Worm (Caenorhabditis elegans) whole organism, late embryonic: ENCODE measurements around the gene osg-1.

Source experiments
- C08G9.2 ChIP-seq: sonication (generic microtip); optimal IDR thresholded peaks from 2 replicates; lab custom pipeline; 2016; ENCODE audit warnings: mild to moderate bottlenecking, missing genetic modification characterization, moderate library complexity, missing compliant biosample characterization
- C38D4.7 ChIP-seq: fragments of 200-800 bp; sonication (Bioruptor generic); optimal IDR thresholded peaks from 2 replicates; lab custom pipeline; 2018; ENCODE audit warnings: mild to moderate bottlenecking, missing genetic modification characterization, moderate library complexity, missing compliant biosample characterization
- F13H6.1 ChIP-seq: sonication (generic microtip); optimal IDR thresholded peaks from 2 replicates; lab custom pipeline; 2016; ENCODE audit warnings: missing genetic modification characterization, missing compliant biosample characterization
- K02D7.2 ChIP-seq: sonication (generic microtip); optimal IDR thresholded peaks from 2 replicates; lab custom pipeline; 2017; ENCODE audit warnings: mild to moderate bottlenecking, missing genetic modification characterization, missing compliant biosample characterization
- T23F11.4 ChIP-seq: fragments of 200-800 bp; sonication (Bioruptor generic); optimal IDR thresholded peaks from 2 replicates; lab custom pipeline; 2018; ENCODE audit warnings: mild to moderate bottlenecking, missing genetic modification characterization, missing compliant biosample characterization
- Y22D7AL.16 ChIP-seq: sonication (generic microtip); optimal IDR thresholded peaks from 2 replicates; lab custom pipeline; 2016; ENCODE audit warnings: missing genetic modification characterization, missing compliant biosample characterization
- ahr-1 ChIP-seq: sonication (generic microtip); optimal IDR thresholded peaks from 2 replicates; lab custom pipeline; 2016; ENCODE audit warnings: missing genetic modification characterization, missing compliant biosample characterization
- ceh-18 ChIP-seq: sonication (generic microtip); optimal IDR thresholded peaks from 2 replicates; lab custom pipeline; 2016; ENCODE audit warnings: missing genetic modification characterization, missing compliant biosample characterization
- ceh-19 ChIP-seq: fragments of 200-800 bp; sonication (Bioruptor generic); optimal IDR thresholded peaks from 2 replicates; lab custom pipeline; 2018; ENCODE audit warnings: mild to moderate bottlenecking, missing genetic modification characterization, missing compliant biosample characterization
- ceh-24 ChIP-seq: sonication (generic microtip); optimal IDR thresholded peaks from 2 replicates; lab custom pipeline; 2016; ENCODE audit warnings: mild to moderate bottlenecking, missing genetic modification characterization, missing compliant biosample characterization
- ceh-45 ChIP-seq: fragments of 200-800 bp; sonication (Bioruptor generic); IDR thresholded peaks from 2 replicates; pipeline ENCODE4 v1.3.6; 2022; ENCODE audit warnings: missing genetic modification reagents, missing genetic modification characterization, missing compliant biosample characterization
- ceh-48 ChIP-seq: sonication (generic microtip); optimal IDR thresholded peaks from 2 replicates; lab custom pipeline; 2016; ENCODE audit warnings: missing genetic modification characterization, inconsistent platforms, missing compliant biosample characterization
- ceh-9 ChIP-seq: sonication (generic microtip); optimal IDR thresholded peaks from 2 replicates; lab custom pipeline; 2016; ENCODE audit warnings: mild to moderate bottlenecking, missing genetic modification characterization, inconsistent platforms, missing compliant biosample characterization
- dve-1 ChIP-seq: sonication (generic microtip); optimal IDR thresholded peaks from 2 replicates; lab custom pipeline; 2017; ENCODE audit warnings: antibody characterized with exemption, mild to moderate bottlenecking, missing genetic modification characterization, missing compliant biosample characterization
- ets-4 ChIP-seq: sonication (generic microtip); optimal IDR thresholded peaks from 2 replicates; lab custom pipeline; 2016; ENCODE audit warnings: missing genetic modification characterization, missing compliant biosample characterization
- fax-1 ChIP-seq: sonication (generic microtip); optimal IDR thresholded peaks from 2 replicates; lab custom pipeline; 2016; ENCODE audit warnings: missing genotype, missing genetic modification characterization, missing compliant biosample characterization
- fkh-6 ChIP-seq: sonication (generic microtip); optimal IDR thresholded peaks from 2 replicates; lab custom pipeline; 2016; ENCODE audit warnings: missing genetic modification characterization, missing compliant biosample characterization
- hlh-13 ChIP-seq: fragments of 200-800 bp; sonication (Bioruptor generic); optimal IDR thresholded peaks from 2 replicates; lab custom pipeline; 2018; ENCODE audit warnings: mild to moderate bottlenecking, missing genetic modification characterization, missing compliant biosample characterization
- hlh-15 ChIP-seq: sonication (generic microtip); optimal IDR thresholded peaks from 2 replicates; lab custom pipeline; 2016; ENCODE audit warnings: missing genetic modification characterization, missing compliant biosample characterization
- hlh-6 ChIP-seq: sonication (generic microtip); optimal IDR thresholded peaks from 2 replicates; lab custom pipeline; 2016; ENCODE audit warnings: missing genotype, missing genetic modification characterization, missing compliant biosample characterization
- hlh-8 ChIP-seq: sonication (generic microtip); optimal IDR thresholded peaks from 2 replicates; lab custom pipeline; 2016; ENCODE audit warnings: missing genotype, missing genetic modification characterization, missing compliant biosample characterization
- nfya-1 ChIP-seq: sonication (generic microtip); optimal IDR thresholded peaks from 2 replicates; lab custom pipeline; 2017; ENCODE audit warnings: missing genetic modification characterization, mild to moderate bottlenecking, missing compliant biosample characterization, antibody characterized with exemption, moderate library complexity
- nhr-232 ChIP-seq: sonication (generic microtip); optimal IDR thresholded peaks from 2 replicates; lab custom pipeline; 2016; ENCODE audit warnings: missing genetic modification characterization, missing compliant biosample characterization
- odd-2 ChIP-seq: sonication (generic microtip); optimal IDR thresholded peaks from 2 replicates; lab custom pipeline; 2017; ENCODE audit warnings: antibody characterized with exemption, mild to moderate bottlenecking, missing genetic modification characterization, missing compliant biosample characterization
- pax-1 ChIP-seq: fragments of 150-350 bp; optimal IDR thresholded peaks from 2 replicates; lab custom pipeline; 2014; ENCODE audit warnings: missing biosample characterization, missing genetic modification characterization
- pqm-1 ChIP-seq: sonication (generic microtip); optimal IDR thresholded peaks from 2 replicates; lab custom pipeline; 2016; ENCODE audit warnings: missing genetic modification characterization, missing compliant biosample characterization
- pros-1 ChIP-seq: fragments of 150-350 bp; optimal IDR thresholded peaks from 2 replicates; lab custom pipeline; 2014; ENCODE audit warnings: missing biosample characterization, missing genetic modification reagents, missing genetic modification characterization
- rnt-1 ChIP-seq: sonication (generic microtip); optimal IDR thresholded peaks from 2 replicates; lab custom pipeline; 2016; ENCODE audit warnings: missing genetic modification characterization, missing compliant biosample characterization
- sox-4 ChIP-seq: sonication (generic microtip); optimal IDR thresholded peaks from 2 replicates; lab custom pipeline; 2017; ENCODE audit warnings: mild to moderate bottlenecking, missing genetic modification characterization, inconsistent platforms, missing compliant biosample characterization
- syd-9 ChIP-seq: sonication (generic microtip); optimal IDR thresholded peaks from 2 replicates; lab custom pipeline; 2016; ENCODE audit warnings: mild to moderate bottlenecking, missing genetic modification characterization, moderate library complexity, missing compliant biosample characterization
- tbx-7 ChIP-seq: sonication (generic microtip); optimal IDR thresholded peaks from 2 replicates; lab custom pipeline; 2016; ENCODE audit warnings: missing genotype, missing genetic modification characterization, missing compliant biosample characterization
- ttx-3 ChIP-seq: sonication (generic microtip); optimal IDR thresholded peaks from 2 replicates; lab custom pipeline; 2016; ENCODE audit warnings: missing genetic modification reagents, missing genetic modification characterization, missing compliant biosample characterization
- unc-42 ChIP-seq: sonication (generic microtip); optimal IDR thresholded peaks from 2 replicates; lab custom pipeline; 2016; ENCODE audit warnings: missing genotype, missing genetic modification characterization, missing compliant biosample characterization
- unc-55 ChIP-seq: sonication (generic microtip); optimal IDR thresholded peaks from 2 replicates; lab custom pipeline; 2017; ENCODE audit warnings: missing biosample characterization, missing genetic modification reagents, missing genetic modification characterization
- zip-5 ChIP-seq: sonication (generic microtip); optimal IDR thresholded peaks from 2 replicates; lab custom pipeline; 2016; ENCODE audit warnings: missing genetic modification characterization, missing compliant biosample characterization

osg-1 gene

ce11 chrIII:5502915-5503575, 15.7 kb downstream of the osg-1 start (continued):
- TF ChIP-seq dve-1 (tag; lab: Kevin White, UChicago), result no peak
- TF ChIP-seq pros-1, result no peak
- no peak for TF ChIP-seq ceh-24 (tag; lab: Kevin White, UChicago)
- TF ChIP-seq ahr-1 (tag; lab: Kevin White, UChicago), result no peak
- no peak for TF ChIP-seq hlh-15 (tag; lab: Kevin White, UChicago)
- TF ChIP-seq ets-4 (tag; lab: Kevin White, UChicago), result peak; percentile 67
- TF ChIP-seq pqm-1 (tag; lab: Kevin White, UChicago), result no peak
- TF ChIP-seq odd-2 (tag; lab: Kevin White, UChicago), result no peak
- no peak for TF ChIP-seq ceh-9
- peak; percentile 59 for TF ChIP-seq unc-55 (GFP tag; lab: Kevin White, UChicago)
- no peak for TF ChIP-seq hlh-6 (tag; lab: Kevin White, UChicago)
- TF ChIP-seq nfya-1 (tag; lab: Kevin White, UChicago), result peak; percentile 58
- TF ChIP-seq ttx-3, result no peak
- no peak for TF ChIP-seq ceh-45 (GFP tag; lab: Robert Waterston, UW)
- TF ChIP-seq C38D4.7 (GFP tag; lab: Kevin White, UChicago), result no peak
- no peak for TF ChIP-seq T23F11.4 (GFP tag; lab: Kevin White, UChicago)
- no peak for TF ChIP-seq K02D7.2 (tag; lab: Kevin White, UChicago)
- TF ChIP-seq ceh-19, result no peak
- TF ChIP-seq fkh-6 (tag; lab: Kevin White, UChicago), result no peak
- peak; percentile 38 for TF ChIP-seq ceh-18
- no peak for TF ChIP-seq pax-1 (tag; lab: Kevin White, UChicago)
- TF ChIP-seq C08G9.2, result no peak
- TF ChIP-seq F13H6.1 (tag; lab: Kevin White, UChicago), result peak; percentile 12
- no peak for TF ChIP-seq hlh-8 (tag; lab: Kevin White, UChicago)
- TF ChIP-seq nhr-232 (tag; lab: Kevin White, UChicago), result no peak
- no peak for TF ChIP-seq ceh-48
- no peak for TF ChIP-seq fax-1 (tag; lab: Kevin White, UChicago)
- no peak for TF ChIP-seq hlh-13 (GFP tag; lab: Kevin White, UChicago)
- TF ChIP-seq syd-9 (tag; lab: Kevin White, UChicago), result no peak
- no peak for TF ChIP-seq sox-4 (tag; lab: Kevin White, UChicago)
- TF ChIP-seq zip-5 (tag; lab: Kevin White, UChicago), result no peak
- TF ChIP-seq tbx-7 (tag; lab: Kevin White, UChicago), result no peak
- TF ChIP-seq rnt-1 (tag; lab: Kevin White, UChicago), result no peak
- no peak for TF ChIP-seq Y22D7AL.16 (tag; lab: Kevin White, UChicago)

- TF ChIP-seq C08G9.2 (no peak), hlh-13 (GFP tag; lab: Kevin White, UChicago) (peak; percentile 6)
Observed at ce11 chrIII:5503669-5504068, 16.3 kb downstream of the osg-1 start.

- TF ChIP-seq ets-4 (tag; lab: Kevin White, UChicago) (peak; percentile 37), sox-4 (tag; lab: Kevin White, UChicago) (no peak), unc-55 (GFP tag; lab: Kevin White, UChicago) (peak; percentile 27), unc-42 (tag; lab: Kevin White, UChicago) (peak; percentile 75), fkh-6 (tag; lab: Kevin White, UChicago) (no peak)
Observed at ce11 chrIII:5504164-5504563, 16.8 kb downstream of the osg-1 start.
